Worm (Caenorhabditis elegans): ENCODE measurements around the gene srw-121.

Gene srw-121

ce11 chrV:3017930-3018329, 26.5 kb upstream of the srw-121 start:
- no peak for TF ChIP-seq tlf-1 (GFP tag; optimal IDR thresholded peaks at IDR 0.05)
- TF ChIP-seq zfh-2 (GFP tag; conservative IDR thresholded peaks at IDR 0.05): peak; percentile 67

- TF ChIP-seq T26A5.8 (tag; optimal IDR thresholded peaks at IDR 0.05) (no peak), ztf-6 (GFP tag; IDR thresholded peaks at IDR 0.05) (no peak), egl-44 (GFP tag; IDR thresholded peaks at IDR 0.05) (no peak), ztf-3 (GFP tag; optimal IDR thresholded peaks at IDR 0.05) (no peak), pha-4 (tag; optimal IDR thresholded peaks at IDR 0.05) (no peak), B0035.1 (tag; optimal IDR thresholded peaks at IDR 0.05) (no peak), fkh-3 (tag; optimal IDR thresholded peaks at IDR 0.05) (no peak)
These were observed 22.8 kb upstream of the srw-121 start, which contains the start of gene K12D9.1 for ce11 chrV:3014185-3014584. Gene K12D9.1, plus strand, starts transcription at chrV:3014485.

- TF ChIP-seq tlf-1 (GFP tag; optimal IDR thresholded peaks at IDR 0.05) (no peak), F52B5.7 (tag; optimal IDR thresholded peaks at IDR 0.05) (no peak), Y53F4B.3 (GFP tag; IDR thresholded peaks at IDR 0.05) (no peak), ceh-91 (GFP tag; IDR thresholded peaks at IDR 0.05) (no peak), ztf-25 (GFP tag; IDR thresholded peaks at IDR 0.05) (no peak), nfya-2 (GFP tag; IDR thresholded peaks at IDR 0.05) (no peak)
These were observed 20.0 kb upstream of the srw-121 start, which contains the start of gene srw-135 for ce11 chrV:3011394-3011793. Gene srw-135, minus strand, starts transcription at chrV:3011494.

ce11 chrV:3010468-3010867, 19.1 kb upstream of the srw-121 start, which contains the start of gene srw-136:
Gene srw-136, minus strand, starts transcription at chrV:3010568.
- no peak for TF ChIP-seq F23B12.7 (tag; optimal IDR thresholded peaks at IDR 0.05; ENCODE audit: insufficient read depth)
- no peak for TF ChIP-seq F55B11.4 (tag; optimal IDR thresholded peaks at IDR 0.05; ENCODE audit: borderline replicate concordance, insufficient read depth)
- no peak for TF ChIP-seq ceh-27 (GFP tag; optimal IDR thresholded peaks at IDR 0.05)
- no peak for TF ChIP-seq zfh-2 (GFP tag; conservative IDR thresholded peaks at IDR 0.05)
- TF ChIP-seq egrh-3 (GFP tag; IDR thresholded peaks at IDR 0.05): no peak
- TF ChIP-seq repo-1 (tag; optimal IDR thresholded peaks at IDR 0.05): no peak
- no peak for TF ChIP-seq zim-3 (tag; optimal IDR thresholded peaks at IDR 0.05)

ce11 chrV:3005964-3006363, 14.6 kb upstream of the srw-121 start, which contains the start of gene srw-112:
Gene srw-112, minus strand, starts transcription at chrV:3006064.
- TF ChIP-seq madf-10 (tag; optimal IDR thresholded peaks at IDR 0.05): no peak
- TF ChIP-seq F52B5.7 (tag; optimal IDR thresholded peaks at IDR 0.05): no peak
- no peak for TF ChIP-seq F39B2.1 (GFP tag; IDR thresholded peaks at IDR 0.05)
- TF ChIP-seq hmg-1.2 (GFP tag; IDR thresholded peaks at IDR 0.05): no peak
- no peak for TF ChIP-seq ceh-27 (GFP tag; optimal IDR thresholded peaks at IDR 0.05)
- TF ChIP-seq athp-1 (tag; optimal IDR thresholded peaks at IDR 0.05): no peak
- TF ChIP-seq lir-1 (GFP tag; conservative IDR thresholded peaks at IDR 0.05): no peak

- no peak for TF ChIP-seq F33H1.4 (GFP tag; IDR thresholded peaks at IDR 0.05)
- no peak for TF ChIP-seq die-1 (tag; optimal IDR thresholded peaks at IDR 0.05)
- no peak for TF ChIP-seq B0035.1 (tag; optimal IDR thresholded peaks at IDR 0.05)
- no peak for TF ChIP-seq ceh-91 (GFP tag; IDR thresholded peaks at IDR 0.05)
- TF ChIP-seq lir-1 (GFP tag; conservative IDR thresholded peaks at IDR 0.05): no peak
- TF ChIP-seq him-1 (tag; optimal IDR thresholded peaks at IDR 0.05): no peak
- TF ChIP-seq atf-7 (tag; optimal IDR thresholded peaks at IDR 0.05): no peak
- no peak for TF ChIP-seq F52B5.7 (tag; optimal IDR thresholded peaks at IDR 0.05)
- TF ChIP-seq Y56A3A.18 (GFP tag; IDR thresholded peaks at IDR 0.05): no peak
- no peak for TF ChIP-seq nfya-2 (GFP tag; IDR thresholded peaks at IDR 0.05)
- no peak for TF ChIP-seq snpc-3.4 (tag; optimal IDR thresholded peaks at IDR 0.05)
- no peak for TF ChIP-seq hsf-1 (GFP tag; IDR thresholded peaks at IDR 0.05)
- no peak for TF ChIP-seq egl-18 (GFP tag; IDR thresholded peaks at IDR 0.05)
- TF ChIP-seq lag-1 (GFP tag; IDR thresholded peaks at IDR 0.05): no peak
- no peak for TF ChIP-seq sdz-38 (tag; optimal IDR thresholded peaks at IDR 0.05)
- no peak for TF ChIP-seq cebp-1 (GFP tag; IDR thresholded peaks at IDR 0.05)
- TF ChIP-seq cebp-1 (tag; optimal IDR thresholded peaks at IDR 0.05): no peak
- TF ChIP-seq snpc-4 (GFP tag; optimal IDR thresholded peaks at IDR 0.05): no peak
- no peak for TF ChIP-seq snpc-4 (tag; optimal IDR thresholded peaks at IDR 0.05)
- TF ChIP-seq aptf-2 (GFP tag; conservative IDR thresholded peaks at IDR 0.05): no peak
- no peak for TF ChIP-seq mxl-1 (tag; optimal IDR thresholded peaks at IDR 0.05)
These were observed 8.4 kb upstream of the srw-121 start, which contains the start of gene srw-119 for ce11 chrV:2999736-3000135. Gene srw-119, minus strand, starts transcription at chrV:2999836.

Data from whole organism, young adult.